Fruit fly (Drosophila melanogaster) whole organism, prepupa: Measurements from ENCODE around the gene Ret.

Source experiments
- CG1621 ChIP-seq: fragments of 200-800 bp; sonication (Bioruptor generic); optimal IDR thresholded peaks from 3 replicates; lab custom pipeline; 2018; ENCODE audit warnings: missing biosample characterization, mild to moderate bottlenecking, missing genetic modification characterization
- CG31627 ChIP-seq: fragments of 200-800 bp; sonication (Bioruptor generic); optimal IDR thresholded peaks from 3 replicates; lab custom pipeline; 2016; ENCODE audit warnings: missing biosample characterization, missing genetic modification characterization
- CG8319 ChIP-seq: fragments of 200-800 bp; sonication (Bioruptor generic); optimal IDR thresholded peaks from 3 replicates; lab custom pipeline; 2016; ENCODE audit warnings: missing biosample characterization, missing genetic modification characterization
- Ets96B ChIP-seq: fragments of 200-800 bp; optimal IDR thresholded peaks from 2 replicates; lab custom pipeline; 2019; ENCODE audit warnings: missing biosample characterization, mild to moderate bottlenecking, missing genetic modification characterization, moderate library complexity
- lz ChIP-seq: fragments of 200-800 bp; sonication (Bioruptor generic); optimal IDR thresholded peaks from 3 replicates; lab custom pipeline; 2016; ENCODE audit warnings: missing biosample characterization, missing genetic modification characterization

- TF ChIP-seq CG8319: no peak
- TF ChIP-seq lz (GFP tag; lab: Kevin White, UChicago): no peak
- peak; percentile 4 for TF ChIP-seq CG1621 (tag; lab: Kevin White, UChicago)
- no peak for TF ChIP-seq CG31627
- no peak for TF ChIP-seq Ets96B (tag; lab: Kevin White, UChicago)
These were observed 32.1 kb downstream of the Ret start for dm6 chr2L:21166422-21166821.
